Worm (Caenorhabditis elegans) whole organism, young adult: ENCODE data around the gene W09C2.9.

Experiments
- B0019.2 ChIP-seq: fragments of 200-800 bp; sonication (Bioruptor generic); conservative IDR thresholded peaks from 2 replicates; pipeline ENCODE4 v1.3.6; 2022; ENCODE audit warnings: missing genetic modification reagents, missing genetic modification characterization, missing compliant biosample characterization
- B0336.3 ChIP-seq: fragments of 200-800 bp; sonication (Bioruptor generic); IDR thresholded peaks from 2 replicates; pipeline ENCODE4 v1.3.6; 2022; ENCODE audit warnings: missing genetic modification characterization, missing compliant biosample characterization
- C17E4.6 ChIP-seq: fragments of 200-800 bp; sonication (Bioruptor generic); IDR thresholded peaks from 2 replicates; pipeline ENCODE4 v1.3.6; 2022; ENCODE audit warnings: missing genetic modification reagents, missing genetic modification characterization, missing compliant biosample characterization
- F55B11.4 ChIP-seq: sonication (generic microtip); optimal IDR thresholded peaks from 2 replicates; lab custom pipeline; 2016; ENCODE audit warnings: missing compliant biosample characterization, missing genetic modification characterization, borderline replicate concordance; ENCODE audit not compliant: insufficient read depth
- akir-1 ChIP-seq: fragments of 200-800 bp; sonication (Bioruptor generic); optimal IDR thresholded peaks from 2 replicates; lab custom pipeline; 2018; ENCODE audit warnings: mild to moderate bottlenecking, missing genetic modification characterization, moderate library complexity, missing compliant biosample characterization
- ama-1 ChIP-seq, 3 experiments: fragments of 150-350 bp in 1 of 3; sonication (generic microtip) in 2 of 3; optimal IDR thresholded peaks; 2 replicates each; lab custom pipeline; 2014 to 2018; ENCODE audit warnings: missing biosample characterization in 2 of 3, missing genetic modification characterization in 2 of 3, missing genetic modification reagents in 2 of 3
- athp-1 ChIP-seq: sonication (generic microtip); optimal IDR thresholded peaks from 2 replicates; lab custom pipeline; 2017; ENCODE audit warnings: mild to moderate bottlenecking, missing genetic modification characterization, missing compliant biosample characterization
- ceh-100 ChIP-seq: fragments of 200-800 bp; sonication (Bioruptor generic); IDR thresholded peaks from 2 replicates; pipeline ENCODE4 v1.3.6; 2022; ENCODE audit warnings: missing genetic modification reagents, missing genetic modification characterization, missing compliant biosample characterization
- lin-35 ChIP-seq, 3 experiments: fragments of 150-350 bp in 2 of 3; sonication (generic microtip) in 1 of 3; optimal IDR thresholded peaks; 2 replicates each; lab custom pipeline; 2014 to 2018; ENCODE audit warnings: missing biosample characterization in 3 of 3, missing genetic modification characterization in 3 of 3, missing genetic modification reagents in 3 of 3
- snpc-4 ChIP-seq, 5 experiments: fragments of 150-350 bp in 1 of 5; sonication (generic microtip) in 4 of 5; optimal IDR thresholded peaks; 2 replicates each; lab custom pipeline; 2014 to 2018; ENCODE audit warnings: missing genetic modification characterization in 5 of 5, missing biosample characterization in 3 of 5, antibody characterized with exemption in 2 of 5, mild to moderate bottlenecking in 2 of 5, missing compliant biosample characterization in 2 of 5, missing genotype in 2 of 5, moderate library complexity in 2 of 5, missing genetic modification reagents in 1 of 5
- unc-62 ChIP-seq: fragments of 150-350 bp; optimal IDR thresholded peaks from 2 replicates; lab custom pipeline; 2014; ENCODE audit warnings: missing biosample characterization, missing genetic modification reagents, missing genetic modification characterization

DNA sequence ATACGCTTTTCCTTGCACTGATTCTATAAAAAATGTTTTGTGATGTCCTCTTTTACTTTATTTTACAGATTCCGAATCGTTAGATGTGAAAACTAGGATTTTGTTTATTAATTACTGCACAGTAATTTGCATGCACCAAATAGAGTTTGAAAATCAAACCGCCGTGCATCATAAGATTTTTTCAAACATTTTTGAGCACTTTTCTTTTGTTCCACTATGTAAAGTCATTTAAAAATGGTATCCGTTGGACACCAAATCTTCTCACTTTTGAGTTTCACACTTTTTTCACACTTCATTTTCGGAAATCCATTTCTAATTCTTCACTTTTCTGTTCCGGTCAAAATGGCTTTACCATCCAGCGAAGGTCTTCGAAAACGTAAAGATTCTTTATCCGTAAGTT is 20.0 kb upstream of the W09C2.9 start, which contains the start of gene degl-2:
- TF ChIP-seq F55B11.4 (tag; lab: Kevin White, UChicago) = no peak
- no peak for TF ChIP-seq B0336.3
- TF ChIP-seq ama-1 (optimal IDR thresholded peaks at IDR 0.05; lab: Kevin White, UChicago) = no peak
- no peak for TF ChIP-seq ama-1 (GFP tag; optimal IDR thresholded peaks at IDR 0.05; lab: Kevin White, UChicago)
- TF ChIP-seq akir-1 = no peak
- no peak for TF ChIP-seq athp-1
- TF ChIP-seq B0019.2 = no peak
- TF ChIP-seq lin-35 (GFP tag; optimal IDR thresholded peaks at IDR 0.05; lab: Kevin White, UChicago) = no peak
- no peak for TF ChIP-seq unc-62 (GFP tag; lab: Kevin White, UChicago)
- TF ChIP-seq ceh-100 (GFP tag; lab: Robert Waterston, UW) = no peak
- no peak for TF ChIP-seq C17E4.6 (GFP tag; lab: Robert Waterston, UW)
- no peak for TF ChIP-seq snpc-4 (GFP tag; optimal IDR thresholded peaks at IDR 0.05; lab: Kevin White, UChicago)
- no peak for TF ChIP-seq snpc-4 (tag; optimal IDR thresholded peaks at IDR 0.05; lab: Kevin White, UChicago)
